Worm (Caenorhabditis elegans) whole organism, L3 larva: Measurements from ENCODE around the gene F36H12.4.

Experiments used
- R02D3.7 ChIP-seq: fragments of 150-350 bp; optimal IDR thresholded peaks from 2 replicates; lab custom pipeline; 2014; ENCODE audit warnings: missing biosample characterization, missing genetic modification characterization
- aly-2 ChIP-seq: fragments of 150-350 bp; optimal IDR thresholded peaks from 2 replicates; lab custom pipeline; 2014; ENCODE audit warnings: missing biosample characterization, missing genetic modification characterization
- ama-1 ChIP-seq: fragments of 150-350 bp; optimal IDR thresholded peaks from 2 replicates; lab custom pipeline; 2018
- ceh-16 ChIP-seq: sonication (generic microtip); optimal IDR thresholded peaks from 2 replicates; lab custom pipeline; 2017; ENCODE audit warnings: missing biosample characterization, missing genetic modification characterization
- ceh-28 ChIP-seq: fragments of 150-350 bp; optimal IDR thresholded peaks from 2 replicates; lab custom pipeline; 2014; ENCODE audit warnings: missing biosample characterization, missing genetic modification reagents, missing genetic modification characterization
- ceh-82 ChIP-seq: fragments of 150-350 bp; optimal IDR thresholded peaks from 2 replicates; lab custom pipeline; 2014; ENCODE audit warnings: missing biosample characterization, missing genetic modification characterization
- ceh-9 ChIP-seq: sonication (generic microtip); optimal IDR thresholded peaks from 2 replicates; lab custom pipeline; 2018; ENCODE audit warnings: missing biosample characterization, missing genetic modification characterization
- daf-12 ChIP-seq: fragments of 150-350 bp; optimal IDR thresholded peaks from 2 replicates; lab custom pipeline; 2014; ENCODE audit warnings: missing biosample characterization, missing genetic modification reagents, missing genetic modification characterization
- egl-27 ChIP-seq: sonication (generic microtip); optimal IDR thresholded peaks from 4 replicates; lab custom pipeline; 2017; ENCODE audit warnings: missing biosample characterization, missing genetic modification reagents, missing genetic modification characterization
- egl-5 ChIP-seq: fragments of 150-350 bp; optimal IDR thresholded peaks from 2 replicates; lab custom pipeline; 2017; ENCODE audit warnings: missing biosample characterization, missing genetic modification reagents, missing genetic modification characterization, inconsistent platforms
- elt-1 ChIP-seq: fragments of 150-350 bp; optimal IDR thresholded peaks from 2 replicates; lab custom pipeline; 2014; ENCODE audit warnings: missing biosample characterization, missing genetic modification characterization
- elt-3 ChIP-seq, 3 experiments: fragments of 150-350 bp in 1 of 3; sonication (generic microtip) in 2 of 3; optimal IDR thresholded peaks; 2 replicates in 2 of 3; 4 replicates in 1 of 3; lab custom pipeline; 2014 to 2017; ENCODE audit warnings: missing biosample characterization in 3 of 3, missing genetic modification characterization in 3 of 3
- fkh-10 ChIP-seq: sonication (generic microtip); optimal IDR thresholded peaks from 2 replicates; lab custom pipeline; 2017; ENCODE audit warnings: missing biosample characterization, missing genetic modification reagents, missing genetic modification characterization
- fos-1 ChIP-seq: fragments of 150-350 bp; optimal IDR thresholded peaks from 2 replicates; lab custom pipeline; 2014; ENCODE audit warnings: missing biosample characterization, missing genetic modification characterization
- jun-1 ChIP-seq: fragments of 150-350 bp; optimal IDR thresholded peaks from 2 replicates; lab custom pipeline; 2014; ENCODE audit warnings: missing biosample characterization, missing genetic modification reagents, missing genetic modification characterization
- lin-15B ChIP-seq: fragments of 150-350 bp; optimal IDR thresholded peaks from 2 replicates; lab custom pipeline; 2014; ENCODE audit warnings: missing biosample characterization, missing genetic modification characterization
- lin-39 ChIP-seq: fragments of 150-350 bp; optimal IDR thresholded peaks from 2 replicates; lab custom pipeline; 2018; ENCODE audit warnings: missing biosample characterization, missing genetic modification reagents, missing genetic modification characterization
- lsy-12 ChIP-seq: sonication (generic microtip); optimal IDR thresholded peaks from 2 replicates; lab custom pipeline; 2016; ENCODE audit warnings: mild to moderate bottlenecking, missing genetic modification characterization, missing compliant biosample characterization
- nfya-1 ChIP-seq: sonication (generic microtip); optimal IDR thresholded peaks from 2 replicates; lab custom pipeline; 2017; ENCODE audit warnings: missing genetic modification characterization, mild to moderate bottlenecking, missing compliant biosample characterization, antibody characterized with exemption, moderate library complexity; ENCODE audit not compliant: insufficient read depth
- nhr-11 ChIP-seq: fragments of 150-350 bp; optimal IDR thresholded peaks from 2 replicates; lab custom pipeline; 2014; ENCODE audit warnings: missing biosample characterization, missing genetic modification characterization
- nhr-237 ChIP-seq: fragments of 150-350 bp; optimal IDR thresholded peaks from 2 replicates; lab custom pipeline; 2014; ENCODE audit warnings: missing biosample characterization, missing genetic modification characterization
- nhr-28 ChIP-seq: fragments of 150-350 bp; optimal IDR thresholded peaks from 2 replicates; lab custom pipeline; 2014; ENCODE audit warnings: missing biosample characterization, missing genetic modification characterization
- nhr-43 ChIP-seq: sonication (generic microtip); optimal IDR thresholded peaks from 2 replicates; lab custom pipeline; 2016; ENCODE audit warnings: mild to moderate bottlenecking, missing genetic modification characterization, missing compliant biosample characterization; ENCODE audit not compliant: poor library complexity, severe bottlenecking
- nhr-67 ChIP-seq: fragments of 150-350 bp; optimal IDR thresholded peaks from 2 replicates; lab custom pipeline; 2014; ENCODE audit warnings: missing biosample characterization, missing genetic modification characterization
- nhr-76 ChIP-seq: fragments of 150-350 bp; sonication (generic microtip); optimal IDR thresholded peaks from 5 replicates; lab custom pipeline; 2014; ENCODE audit warnings: missing biosample characterization, missing genetic modification characterization
- pha-4 ChIP-seq: fragments of 150-350 bp; optimal IDR thresholded peaks from 2 replicates; lab custom pipeline; 2014; ENCODE audit warnings: missing biosample characterization, missing genetic modification reagents, missing genetic modification characterization
- pqm-1 ChIP-seq: fragments of 150-350 bp; optimal IDR thresholded peaks from 2 replicates; lab custom pipeline; 2017; ENCODE audit warnings: missing biosample characterization, missing genetic modification characterization, inconsistent platforms
- sea-2 ChIP-seq: fragments of 150-350 bp; sonication (generic microtip); optimal IDR thresholded peaks from 4 replicates; lab custom pipeline; 2014; ENCODE audit warnings: missing biosample characterization, missing genetic modification reagents, missing genetic modification characterization
- skn-1 ChIP-seq: fragments of 150-350 bp; optimal IDR thresholded peaks from 2 replicates; lab custom pipeline; 2014; ENCODE audit warnings: missing biosample characterization, missing genetic modification characterization
- snpc-4 ChIP-seq: fragments of 150-350 bp; optimal IDR thresholded peaks from 2 replicates; lab custom pipeline; 2014; ENCODE audit warnings: missing biosample characterization, missing genetic modification characterization
- tbx-2 ChIP-seq: sonication (generic microtip); optimal IDR thresholded peaks from 2 replicates; lab custom pipeline; 2016; ENCODE audit warnings: mild to moderate bottlenecking, missing genetic modification characterization, missing compliant biosample characterization
- unc-39 ChIP-seq: sonication (generic microtip); optimal IDR thresholded peaks from 4 replicates; lab custom pipeline; 2017; ENCODE audit warnings: missing biosample characterization, missing genetic modification characterization
- unc-62 ChIP-seq: fragments of 150-350 bp; sonication (generic microtip); optimal IDR thresholded peaks from 4 replicates; lab custom pipeline; 2014; ENCODE audit warnings: missing biosample characterization, missing genetic modification reagents, missing genetic modification characterization
- zag-1 ChIP-seq: fragments of 150-350 bp; optimal IDR thresholded peaks from 2 replicates; lab custom pipeline; 2014; ENCODE audit warnings: missing biosample characterization, missing genetic modification characterization
- ztf-11 ChIP-seq: fragments of 150-350 bp; optimal IDR thresholded peaks from 2 replicates; lab custom pipeline; 2014; ENCODE audit warnings: missing biosample characterization, missing genetic modification characterization

The F36H12.4 gene

DNA sequence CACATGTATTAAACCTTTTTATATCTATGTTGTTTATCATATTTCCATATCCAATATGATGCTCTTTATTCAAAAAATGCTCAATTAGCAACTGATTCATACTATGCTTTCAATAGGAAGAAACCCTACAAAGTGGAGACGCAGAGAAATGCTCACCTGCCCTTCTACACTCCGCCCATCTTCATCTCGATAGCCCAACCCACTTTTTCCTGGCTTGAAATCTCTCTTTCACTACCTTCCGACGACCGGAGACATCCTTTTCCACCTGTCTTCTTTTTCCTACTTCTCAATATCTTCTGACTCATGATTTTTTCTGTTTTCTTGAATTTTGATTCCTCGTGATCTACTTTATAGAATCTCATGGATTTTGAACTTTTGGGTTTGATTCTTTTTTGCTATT is 20.0 kb downstream of the F36H12.4 start:
- TF ChIP-seq fkh-10 (GFP tag; lab: Kevin White, UChicago) (no peak), unc-39 (tag; lab: Kevin White, UChicago) (no peak), ama-1 (lab: Kevin White, UChicago) (no peak), skn-1 (tag; lab: Kevin White, UChicago) (no peak), egl-5 (tag; lab: Kevin White, UChicago) (no peak), lin-39 (tag; lab: Kevin White, UChicago) (no peak), nhr-28 (no peak), nhr-11 (no peak), ceh-28 (tag; lab: Kevin White, UChicago) (no peak), daf-12 (tag; lab: Kevin White, UChicago) (no peak), ceh-9 (tag; lab: Kevin White, UChicago) (no peak), elt-3 (tag; optimal IDR thresholded peaks at IDR 0.05; lab: Kevin White, UChicago) (no peak), tbx-2 (no peak), nhr-237 (tag; lab: Kevin White, UChicago) (no peak), zag-1 (tag; lab: Kevin White, UChicago) (no peak), lin-15B (no peak), nhr-43 (tag; lab: Kevin White, UChicago) (no peak), nhr-67 (no peak), egl-27 (tag; lab: Kevin White, UChicago) (no peak), jun-1 (no peak)

- TF ChIP-seq ztf-11 (tag; lab: Kevin White, UChicago) (no peak), unc-39 (tag; lab: Kevin White, UChicago) (no peak)
Measured at ce11 chrIV:5290547-5290946, 21.6 kb downstream of the F36H12.4 start, which contains the start of gene nlp-47. nlp-47 (plus strand) TSS chrIV:5290847.

DNA sequence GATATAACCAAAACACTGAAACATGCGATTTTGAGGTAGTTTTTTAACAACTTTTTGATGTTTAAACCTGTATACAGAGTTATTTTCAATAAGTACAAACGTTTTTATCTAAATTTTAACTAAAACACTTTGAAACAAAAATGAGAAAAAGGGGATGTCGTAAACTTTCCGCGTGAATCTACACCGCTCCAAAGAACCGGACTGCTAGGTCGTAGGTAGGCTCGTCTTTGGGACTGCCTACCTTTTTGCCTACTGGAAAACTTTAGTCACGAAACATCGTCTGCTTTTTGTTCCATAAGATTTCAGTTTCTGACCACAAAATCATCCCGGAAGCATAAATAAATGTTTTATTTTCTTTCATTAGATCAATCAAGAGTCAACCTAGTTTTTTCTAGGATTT is 22.3 kb downstream of the F36H12.4 start:
- TF ChIP-seq lsy-12 (tag; lab: Kevin White, UChicago) (no peak), snpc-4 (tag; lab: Kevin White, UChicago) (no peak), unc-62 (GFP tag; lab: Kevin White, UChicago) (no peak), nhr-237 (tag; lab: Kevin White, UChicago) (no peak), lin-15B (no peak), aly-2 (no peak), egl-27 (tag; lab: Kevin White, UChicago) (no peak), nhr-67 (no peak), nfya-1 (no peak), ceh-82 (tag; lab: Kevin White, UChicago) (no peak), nhr-43 (tag; lab: Kevin White, UChicago) (no peak), nhr-11 (no peak), jun-1 (no peak), fos-1 (tag; lab: Kevin White, UChicago) (no peak), sea-2 (GFP tag; lab: Kevin White, UChicago) (no peak), R02D3.7 (tag; lab: Kevin White, UChicago) (no peak)

ce11 chrIV:5294467-5294866 is 25.6 kb downstream of the F36H12.4 start:
- TF ChIP-seq ceh-9 (tag; lab: Kevin White, UChicago) (no peak), skn-1 (tag; lab: Kevin White, UChicago) (no peak), lin-39 (tag; lab: Kevin White, UChicago) (no peak), nhr-237 (tag; lab: Kevin White, UChicago) (no peak), ceh-82 (tag; lab: Kevin White, UChicago) (no peak), egl-27 (tag; lab: Kevin White, UChicago) (no peak), R02D3.7 (tag; lab: Kevin White, UChicago) (no peak), pqm-1 (tag; lab: Kevin White, UChicago) (no peak), sea-2 (GFP tag; lab: Kevin White, UChicago) (no peak), fos-1 (tag; lab: Kevin White, UChicago) (no peak), ztf-11 (tag; lab: Kevin White, UChicago) (no peak), ceh-16 (tag; lab: Kevin White, UChicago) (no peak), ama-1 (lab: Kevin White, UChicago) (no peak), elt-3 (tag; optimal IDR thresholded peaks at IDR 0.05; lab: Kevin White, UChicago) (no peak), pha-4 (tag; lab: Kevin White, UChicago) (no peak), ceh-28 (tag; lab: Kevin White, UChicago) (no peak), elt-1 (tag; lab: Kevin White, UChicago) (no peak), fkh-10 (GFP tag; lab: Kevin White, UChicago) (no peak), nhr-76 (tag; lab: Kevin White, UChicago) (no peak)
